Fruit fly (Drosophila melanogaster) whole organism, embryonic: ENCODE measurements around the gene CG11975.

Experiments
- ATbp ChIP-seq: fragments of 200-800 bp; sonication (Bioruptor generic); optimal IDR thresholded peaks from 2 replicates; lab custom pipeline; 2017; ENCODE audit warnings: missing biosample characterization, mild to moderate bottlenecking, missing genetic modification characterization, missing genetic modification reagents
- CG10267 ChIP-seq: fragments of 200-800 bp; sonication (Bioruptor generic); optimal IDR thresholded peaks from 2 replicates; lab custom pipeline; 2018; ENCODE audit warnings: missing biosample characterization, mild to moderate bottlenecking, missing genetic modification characterization, moderate library complexity
- CG10431 ChIP-seq: fragments of 200-800 bp; sonication (Bioruptor generic); optimal IDR thresholded peaks from 3 replicates; lab custom pipeline; 2018; ENCODE audit warnings: missing biosample characterization, mild to moderate bottlenecking, missing genetic modification characterization
- CG13287 ChIP-seq: fragments of 200-800 bp; sonication (Bioruptor generic); IDR thresholded peaks from 2 replicates; pipeline ENCODE4 v1.3.6; 2022; ENCODE audit warnings: missing biosample characterization, missing genetic modification characterization; ENCODE audit not compliant: partially characterized antibody
- CG14050 ChIP-seq: fragments of 200-800 bp; sonication (Bioruptor generic); IDR thresholded peaks from 3 replicates; pipeline ENCODE4 v1.3.6; 2022; ENCODE audit warnings: missing biosample characterization, missing genetic modification characterization
- CG16863 ChIP-seq: fragments of 200-800 bp; sonication (Bioruptor generic); optimal IDR thresholded peaks from 3 replicates; lab custom pipeline; 2016; ENCODE audit warnings: missing biosample characterization, missing genetic modification characterization
- CG17829 ChIP-seq: fragments of 200-800 bp; optimal IDR thresholded peaks from 2 replicates; lab custom pipeline; 2019; ENCODE audit warnings: missing biosample characterization, mild to moderate bottlenecking, missing genetic modification characterization, moderate library complexity
- CG2120 ChIP-seq: fragments of 200-800 bp; sonication (Bioruptor generic); optimal IDR thresholded peaks from 3 replicates; lab custom pipeline; 2016; ENCODE audit warnings: missing biosample characterization, missing genetic modification characterization
- CG2202 ChIP-seq: fragments of 200-800 bp; sonication (Bioruptor generic); optimal IDR thresholded peaks from 2 replicates; lab custom pipeline; 2018; ENCODE audit warnings: missing biosample characterization, mild to moderate bottlenecking, missing genetic modification characterization
- CG34224 ChIP-seq: fragments of 200-800 bp; sonication (Bioruptor generic); IDR thresholded peaks from 3 replicates; pipeline ENCODE4 v1.3.6; 2022; ENCODE audit warnings: missing biosample characterization, missing genetic modification characterization; ENCODE audit not compliant: partially characterized antibody
- CG3726 ChIP-seq: fragments of 200-800 bp; sonication (Bioruptor generic); IDR thresholded peaks from 3 replicates; pipeline ENCODE4, ENCODE4 v1.3.6; 2022; ENCODE audit warnings: missing biosample characterization, missing genetic modification characterization
- CG6175 ChIP-seq: fragments of 200-800 bp; sonication (Bioruptor generic); IDR thresholded peaks from 3 replicates; pipeline ENCODE4 v1.3.6; 2022; ENCODE audit warnings: missing biosample characterization, missing genetic modification characterization
- CG7556 ChIP-seq: fragments of 200-800 bp; sonication (Bioruptor generic); optimal IDR thresholded peaks from 2 replicates; lab custom pipeline; 2017; ENCODE audit warnings: missing biosample characterization, mild to moderate bottlenecking, missing genetic modification characterization
- CG7963 ChIP-seq: fragments of 200-800 bp; sonication (Bioruptor generic); IDR thresholded peaks from 3 replicates; pipeline ENCODE4 v1.3.6; 2022; ENCODE audit warnings: missing biosample characterization, missing genetic modification characterization; ENCODE audit not compliant: partially characterized antibody
- CG7987 ChIP-seq: fragments of 200-800 bp; sonication (Bioruptor generic); optimal IDR thresholded peaks from 2 replicates; lab custom pipeline; 2018; ENCODE audit warnings: missing biosample characterization, mild to moderate bottlenecking, missing genetic modification characterization, moderate library complexity
- CkIIα-i1 ChIP-seq: fragments of 200-800 bp; sonication (Bioruptor generic); IDR thresholded peaks from 2 replicates; pipeline ENCODE4 v1.3.6; 2022; ENCODE audit warnings: missing biosample characterization, missing genetic modification characterization
- D19A ChIP-seq: fragments of 200-800 bp; optimal IDR thresholded peaks from 3 replicates; lab custom pipeline; 2019; ENCODE audit warnings: missing biosample characterization, mild to moderate bottlenecking, missing genetic modification characterization, moderate library complexity
- D19B ChIP-seq: fragments of 200-800 bp; sonication (Bioruptor generic); optimal IDR thresholded peaks from 2 replicates; lab custom pipeline; 2017; ENCODE audit warnings: missing biosample characterization, mild to moderate bottlenecking, missing genetic modification characterization
- Dp ChIP-seq: fragments of 200-800 bp; sonication (Bioruptor generic); optimal IDR thresholded peaks from 2 replicates; lab custom pipeline; 2018; ENCODE audit warnings: missing biosample characterization, mild to moderate bottlenecking, missing genetic modification characterization, moderate library complexity
- E2f1 ChIP-seq: fragments of 200-800 bp; sonication (Bioruptor generic); IDR thresholded peaks from 2 replicates; pipeline ENCODE4 v1.3.6; 2022; ENCODE audit warnings: missing biosample characterization, missing genetic modification characterization
- E2f2 ChIP-seq: fragments of 200-800 bp; sonication (Bioruptor generic); IDR thresholded peaks from 2 replicates; pipeline ENCODE4 v1.3.6; 2022; ENCODE audit warnings: missing biosample characterization, missing genetic modification characterization
- ERR ChIP-seq: fragments of 200-800 bp; sonication (Bioruptor generic); optimal IDR thresholded peaks from 2 replicates; lab custom pipeline; 2016; ENCODE audit warnings: missing biosample characterization, missing genetic modification characterization
- Fer1 ChIP-seq: fragments of 200-800 bp; sonication (Bioruptor generic); optimal IDR thresholded peaks from 2 replicates; lab custom pipeline; 2017; ENCODE audit warnings: missing biosample characterization, mild to moderate bottlenecking, missing genetic modification characterization
- Fer3 ChIP-seq: fragments of 200-800 bp; sonication (Bioruptor generic); optimal IDR thresholded peaks from 2 replicates; lab custom pipeline; 2018; ENCODE audit warnings: missing biosample characterization, mild to moderate bottlenecking, missing genetic modification characterization, moderate library complexity
- Hand ChIP-seq: fragments of 200-800 bp; sonication (Bioruptor generic); optimal IDR thresholded peaks from 2 replicates; lab custom pipeline; 2017; ENCODE audit warnings: mild to moderate bottlenecking, missing biosample characterization, missing genetic modification reagents, missing genetic modification characterization
- HmgZ ChIP-seq: fragments of 200-800 bp; sonication (Bioruptor generic); optimal IDR thresholded peaks from 2 replicates; lab custom pipeline; 2018; ENCODE audit warnings: missing biosample characterization, mild to moderate bottlenecking, missing genetic modification characterization
- Hmr ChIP-seq: fragments of 200-800 bp; sonication (Bioruptor generic); optimal IDR thresholded peaks from 3 replicates; lab custom pipeline; 2017; ENCODE audit warnings: mild to moderate bottlenecking, missing biosample characterization, missing genetic modification reagents, missing genetic modification characterization
- Hr39 ChIP-seq: fragments of >200 bp; optimal IDR thresholded peaks from 2 replicates; lab custom pipeline; 2017
- MBD-R2 ChIP-seq: fragments of 200-800 bp; sonication (Bioruptor generic); IDR thresholded peaks from 2 replicates; pipeline ENCODE4 v1.3.6; 2022; ENCODE audit warnings: missing biosample characterization, missing genetic modification characterization
- Med ChIP-seq: fragments of 200-800 bp; sonication (Bioruptor generic); peaks from one replicate; lab custom pipeline; 2016; ENCODE audit warnings: missing biosample characterization, missing genetic modification characterization, mild to moderate bottlenecking, inconsistent platforms, moderate library complexity
- Nf-YC ChIP-seq: fragments of 200-800 bp; optimal IDR thresholded peaks from 3 replicates; lab custom pipeline; 2019; ENCODE audit warnings: missing biosample characterization, mild to moderate bottlenecking, missing genetic modification characterization, moderate library complexity
- Opbp ChIP-seq: fragments of 200-800 bp; sonication (Bioruptor generic); IDR thresholded peaks from 3 replicates; pipeline ENCODE4 v1.3.6; 2022; ENCODE audit warnings: missing biosample characterization, missing genetic modification characterization; ENCODE audit not compliant: partially characterized antibody
- PHDP ChIP-seq: fragments of 200-800 bp; sonication (Bioruptor generic); optimal IDR thresholded peaks from 3 replicates; lab custom pipeline; 2018; ENCODE audit warnings: missing biosample characterization, mild to moderate bottlenecking, missing genetic modification characterization, moderate library complexity
- Scr ChIP-seq: fragments of 200-800 bp; sonication (Bioruptor generic); IDR thresholded peaks from 2 replicates; pipeline ENCODE4 v1.3.6; 2022; ENCODE audit warnings: missing biosample characterization, missing genetic modification characterization; ENCODE audit not compliant: partially characterized antibody
- ato ChIP-seq: fragments of 200-800 bp; sonication (Bioruptor generic); IDR thresholded peaks from 2 replicates; pipeline ENCODE4 v1.3.6; 2022; ENCODE audit warnings: missing biosample characterization, missing genetic modification characterization; ENCODE audit not compliant: partially characterized antibody
- bbx ChIP-seq: fragments of 200-800 bp; sonication (Bioruptor generic); IDR thresholded peaks from 2 replicates; pipeline ENCODE4 v1.3.6; 2022; ENCODE audit warnings: missing biosample characterization, missing genetic modification characterization; ENCODE audit not compliant: partially characterized antibody
- caup ChIP-seq: fragments of 200-800 bp; sonication (Bioruptor generic); optimal IDR thresholded peaks from 3 replicates; lab custom pipeline; 2017; ENCODE audit warnings: missing biosample characterization, mild to moderate bottlenecking, missing genetic modification characterization, moderate library complexity; ENCODE audit not compliant: severe bottlenecking
- dan ChIP-seq: fragments of 200-800 bp; sonication (Bioruptor generic); IDR thresholded peaks from 2 replicates; pipeline ENCODE4 v1.3.6; 2022; ENCODE audit warnings: missing biosample characterization, missing genetic modification characterization
- dmrt11E ChIP-seq: fragments of 200-800 bp; sonication (Bioruptor generic); optimal IDR thresholded peaks from 3 replicates; lab custom pipeline; 2018; ENCODE audit warnings: missing biosample characterization, mild to moderate bottlenecking, missing genetic modification characterization, moderate library complexity
- fd102C ChIP-seq: fragments of 200-800 bp; sonication (Bioruptor generic); optimal IDR thresholded peaks from 2 replicates; lab custom pipeline; 2018; ENCODE audit warnings: missing biosample characterization, mild to moderate bottlenecking, missing genetic modification characterization, moderate library complexity
- hb ChIP-seq: fragments of 200-800 bp; sonication (Bioruptor generic); IDR thresholded peaks from 3 replicates; pipeline ENCODE4 v1.3.6; 2022; ENCODE audit warnings: missing biosample characterization, missing genetic modification characterization; ENCODE audit not compliant: partially characterized antibody
- hth ChIP-seq: fragments of >200 bp; optimal IDR thresholded peaks from 2 replicates; lab custom pipeline; 2017; ENCODE audit warnings: inconsistent platforms
- inv ChIP-seq: fragments of 200-800 bp; sonication (Bioruptor generic); IDR thresholded peaks from 2 replicates; pipeline ENCODE4 v1.3.6; 2022; ENCODE audit warnings: missing biosample characterization, missing genetic modification characterization; ENCODE audit not compliant: partially characterized antibody
- mirr ChIP-seq: fragments of 200-800 bp; sonication (Bioruptor generic); optimal IDR thresholded peaks from 3 replicates; lab custom pipeline; 2018; ENCODE audit warnings: missing biosample characterization, mild to moderate bottlenecking, missing genetic modification characterization
- odd ChIP-seq: fragments of 200-800 bp; sonication (Bioruptor generic); optimal IDR thresholded peaks from 2 replicates; lab custom pipeline; 2017; ENCODE audit warnings: missing biosample characterization, mild to moderate bottlenecking, missing genetic modification characterization
- row ChIP-seq: fragments of 200-800 bp; sonication (Bioruptor generic); IDR thresholded peaks from 3 replicates; pipeline ENCODE4 v1.3.6; 2022; ENCODE audit warnings: missing biosample characterization, missing genetic modification characterization
- salm ChIP-seq: fragments of 200-800 bp; sonication (Bioruptor generic); optimal IDR thresholded peaks from 2 replicates; lab custom pipeline; 2018; ENCODE audit warnings: missing biosample characterization, mild to moderate bottlenecking, missing genetic modification characterization
- sd ChIP-seq: fragments of 200-800 bp; sonication (Bioruptor generic); optimal IDR thresholded peaks from 3 replicates; lab custom pipeline; 2018; ENCODE audit warnings: missing biosample characterization, mild to moderate bottlenecking, missing genetic modification characterization, moderate library complexity
- trem ChIP-seq: fragments of 200-800 bp; optimal IDR thresholded peaks from 3 replicates; lab custom pipeline; 2019; ENCODE audit warnings: missing biosample characterization, mild to moderate bottlenecking, missing genetic modification characterization, moderate library complexity
- usp ChIP-seq: fragments of >200 bp; optimal IDR thresholded peaks from 2 replicates; lab custom pipeline; 2017; ENCODE audit warnings: missing biosample characterization, missing genetic modification characterization
- zen2 ChIP-seq: fragments of 200-800 bp; sonication (Bioruptor generic); IDR thresholded peaks from 3 replicates; pipeline ENCODE4 v1.3.6; 2022; ENCODE audit warnings: missing biosample characterization, missing genetic modification characterization; ENCODE audit not compliant: partially characterized antibody

The CG11975 gene

DNA sequence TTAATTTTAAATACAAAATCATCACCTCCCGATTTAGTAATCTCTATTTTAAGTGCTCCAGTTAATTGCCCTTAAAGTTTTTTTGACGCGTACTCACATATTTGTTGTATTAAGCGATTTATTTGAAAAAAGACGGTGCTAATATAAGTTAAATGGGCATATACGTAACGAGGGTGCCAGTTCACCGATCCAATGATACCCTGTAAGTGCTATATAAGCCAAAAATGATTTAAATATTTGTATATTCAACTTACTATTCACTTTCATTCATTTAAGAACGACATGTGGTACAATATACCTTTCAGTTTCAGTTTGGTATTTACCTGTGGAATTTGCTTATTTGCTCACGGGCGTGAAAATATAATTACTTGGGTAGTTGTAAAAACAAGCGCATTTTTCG, 9.5 kb downstream of the CG11975 start:
- TF ChIP-seq Dp, result no peak
- no peak for TF ChIP-seq dan (GFP tag; lab: Robert Waterston, UW)
- TF ChIP-seq fd102C (GFP tag; lab: Kevin White, UChicago), result no peak
- TF ChIP-seq Fer3, result peak; percentile 10
- TF ChIP-seq D19A (tag; lab: Kevin White, UChicago), result no peak
- TF ChIP-seq sd (tag; lab: Kevin White, UChicago), result peak; percentile 34
- no peak for TF ChIP-seq CG7987
- TF ChIP-seq ATbp (GFP tag; lab: Kevin White, UChicago), result no peak
- TF ChIP-seq CkIIα-i1 (GFP tag; lab: Robert Waterston, UW), result no peak
- no peak for TF ChIP-seq hth (lab: Kevin White, UChicago)
- no peak for TF ChIP-seq dmrt11E
- no peak for TF ChIP-seq ato (GFP tag; lab: Robert Waterston, UW)
- no peak for TF ChIP-seq usp (GFP tag; lab: Kevin White, UChicago)
- TF ChIP-seq Hmr (GFP tag; lab: Kevin White, UChicago), result peak; percentile 4
- peak; percentile 21; the same call in 1 of the 3 replicates for TF ChIP-seq row (GFP tag; lab: Robert Waterston, UW)
- TF ChIP-seq CG2120 (GFP tag; lab: Kevin White, UChicago), result peak; percentile 19
- TF ChIP-seq ERR, result no peak
- no peak for TF ChIP-seq odd (GFP tag; lab: Kevin White, UChicago)
- no peak for TF ChIP-seq E2f1 (GFP tag; lab: Robert Waterston, UW)
- TF ChIP-seq bbx, result no peak
- no peak for TF ChIP-seq salm (tag; lab: Kevin White, UChicago)
- no peak for TF ChIP-seq CG6175 (GFP tag; lab: Robert Waterston, UW)
- TF ChIP-seq caup (GFP tag; lab: Kevin White, UChicago), result no peak
- TF ChIP-seq CG2202 (tag; lab: Kevin White, UChicago), result no peak
- no peak for TF ChIP-seq CG10267
- TF ChIP-seq CG16863, result no peak
- no peak for TF ChIP-seq Scr
- no peak for TF ChIP-seq HmgZ (tag; lab: Kevin White, UChicago)
- no peak for TF ChIP-seq Hand (GFP tag; lab: Kevin White, UChicago)
- TF ChIP-seq CG7556 (GFP tag; lab: Kevin White, UChicago), result no peak
- TF ChIP-seq CG3726 (GFP tag; lab: Robert Waterston, UW), result 0 out of 3 replicates have a peak, but pooled peaks have one; percentile 6
- no peak for TF ChIP-seq Nf-YC (tag; lab: Kevin White, UChicago)
- peak; percentile 73 for TF ChIP-seq Med (GFP tag; lab: Kevin White, UChicago)
- peak; percentile 75 for TF ChIP-seq D19B (GFP tag; lab: Kevin White, UChicago)
- TF ChIP-seq mirr (GFP tag; lab: Kevin White, UChicago), result no peak
- no peak for TF ChIP-seq inv
- TF ChIP-seq CG10431 (GFP tag; lab: Kevin White, UChicago), result no peak
- TF ChIP-seq trem (tag; lab: Kevin White, UChicago), result no peak
- TF ChIP-seq Hr39, result no peak

dm6 chr3R:9003600-9004223, 10.7 kb downstream of the CG11975 start, which contains the start of the genes CG31100 and CG11980:
CG31100 (minus strand) TSS chr3R:9003650.
CG11980 (plus strand) TSS chr3R:9004017.
- peak; percentile 57; the same call in 1 of the 3 replicates for TF ChIP-seq CG7963
- peak; percentile 16 for TF ChIP-seq PHDP (tag; lab: Kevin White, UChicago)
- peak; percentile 35 for TF ChIP-seq CG17829 (tag; lab: Kevin White, UChicago)
- TF ChIP-seq Fer1 (GFP tag; lab: Kevin White, UChicago), result peak; percentile 17
- peak; percentile 73 for TF ChIP-seq CG34224
- peak; percentile 46 for TF ChIP-seq MBD-R2 (GFP tag; lab: Robert Waterston, UW)
- TF ChIP-seq E2f2 (GFP tag; lab: Robert Waterston, UW), result peak; percentile 74
- TF ChIP-seq hb (GFP tag; lab: Robert Waterston, UW), result 0 out of 3 replicates have a peak, but pooled peaks have one; percentile 14
- no peak for TF ChIP-seq CG14050 (GFP tag; lab: Robert Waterston, UW)
- TF ChIP-seq CG13287, result peak; percentile 89
- TF ChIP-seq zen2 (GFP tag; lab: Robert Waterston, UW), result peak; percentile 55; the same call in 2 of the 3 replicates
- TF ChIP-seq Opbp, result peak; percentile 80
